Worm (Caenorhabditis elegans): Measurements from ENCODE around the gene asp-17.

DNA sequence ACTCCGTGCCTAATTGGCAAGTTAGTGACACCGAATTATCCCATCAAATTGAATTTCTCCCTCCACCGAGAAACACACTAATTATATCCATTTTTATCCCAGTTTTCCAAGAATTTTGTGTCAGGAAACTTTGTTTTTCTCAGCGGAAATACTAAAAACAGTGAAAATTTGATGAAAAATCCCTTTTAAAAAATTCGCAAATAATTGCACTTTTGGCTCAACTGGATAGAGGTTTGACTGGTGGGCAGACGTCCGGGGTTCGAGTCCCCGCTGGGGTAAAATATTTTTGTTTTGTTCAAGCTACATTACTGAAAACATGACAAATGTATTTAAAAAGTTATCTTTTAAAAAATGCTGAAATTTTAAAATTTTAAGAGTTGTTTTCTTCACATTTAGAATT lies 21.0 kb upstream of the asp-17 start:
- no peak for TF ChIP-seq snpc-4 (tag; optimal IDR thresholded peaks at IDR 0.05)
- TF ChIP-seq nhr-11 (tag; optimal IDR thresholded peaks at IDR 0.05): no peak
- TF ChIP-seq pqm-1 (tag; optimal IDR thresholded peaks at IDR 0.05): no peak
- no peak for TF ChIP-seq ztf-11 (tag; optimal IDR thresholded peaks at IDR 0.05)
- no peak for TF ChIP-seq egl-5 (tag; optimal IDR thresholded peaks at IDR 0.05)
- TF ChIP-seq nhr-23 (tag; optimal IDR thresholded peaks at IDR 0.05): no peak
- TF ChIP-seq fkh-10 (GFP tag; optimal IDR thresholded peaks at IDR 0.05): no peak
